Worm (Caenorhabditis elegans) whole organism, late embryonic: ENCODE measurements around the gene ZC404.16.
A peak's percentile ranks its signal among the peaks of the same experiment; 100 is the strongest.

Experiments used
- C08G9.2 ChIP-seq: sonication (generic microtip); optimal IDR thresholded peaks from 2 replicates; lab custom pipeline; 2016; ENCODE audit warnings: mild to moderate bottlenecking, missing genetic modification characterization, moderate library complexity, missing compliant biosample characterization
- F13H6.1 ChIP-seq: sonication (generic microtip); optimal IDR thresholded peaks from 2 replicates; lab custom pipeline; 2016; ENCODE audit warnings: missing genetic modification characterization, missing compliant biosample characterization
- K02D7.2 ChIP-seq: sonication (generic microtip); optimal IDR thresholded peaks from 2 replicates; lab custom pipeline; 2017; ENCODE audit warnings: mild to moderate bottlenecking, missing genetic modification characterization, missing compliant biosample characterization
- K09A11.1 ChIP-seq: sonication (generic microtip); optimal IDR thresholded peaks from 2 replicates; lab custom pipeline; 2017; ENCODE audit warnings: antibody characterized with exemption, mild to moderate bottlenecking, missing genetic modification characterization, missing compliant biosample characterization; ENCODE audit not compliant: insufficient read depth
- ceh-18 ChIP-seq: sonication (generic microtip); optimal IDR thresholded peaks from 2 replicates; lab custom pipeline; 2016; ENCODE audit warnings: missing genetic modification characterization, missing compliant biosample characterization
- ceh-19 ChIP-seq: fragments of 200-800 bp; sonication (Bioruptor generic); optimal IDR thresholded peaks from 2 replicates; lab custom pipeline; 2018; ENCODE audit warnings: mild to moderate bottlenecking, missing genetic modification characterization, missing compliant biosample characterization
- ceh-2 ChIP-seq: sonication (generic microtip); optimal IDR thresholded peaks from 2 replicates; lab custom pipeline; 2016; ENCODE audit warnings: missing genotype, missing genetic modification characterization, missing compliant biosample characterization
- ceh-24 ChIP-seq: sonication (generic microtip); optimal IDR thresholded peaks from 2 replicates; lab custom pipeline; 2016; ENCODE audit warnings: mild to moderate bottlenecking, missing genetic modification characterization, missing compliant biosample characterization
- ceh-30 ChIP-seq: fragments of 150-350 bp; optimal IDR thresholded peaks from 2 replicates; lab custom pipeline; 2014; ENCODE audit warnings: missing biosample characterization, missing genetic modification characterization
- ceh-34 ChIP-seq: sonication (generic microtip); optimal IDR thresholded peaks from 2 replicates; lab custom pipeline; 2016; ENCODE audit warnings: mild to moderate bottlenecking, missing genetic modification characterization, missing compliant biosample characterization
- ceh-45 ChIP-seq: fragments of 200-800 bp; sonication (Bioruptor generic); IDR thresholded peaks from 2 replicates; pipeline ENCODE4 v1.3.6; 2022; ENCODE audit warnings: missing genetic modification reagents, missing genetic modification characterization, missing compliant biosample characterization
- ceh-48 ChIP-seq: sonication (generic microtip); optimal IDR thresholded peaks from 2 replicates; lab custom pipeline; 2016; ENCODE audit warnings: missing genetic modification characterization, inconsistent platforms, missing compliant biosample characterization
- ceh-9 ChIP-seq: sonication (generic microtip); optimal IDR thresholded peaks from 2 replicates; lab custom pipeline; 2016; ENCODE audit warnings: mild to moderate bottlenecking, missing genetic modification characterization, inconsistent platforms, missing compliant biosample characterization
- elt-2 ChIP-seq: sonication (generic microtip); optimal IDR thresholded peaks from 2 replicates; lab custom pipeline; 2016; ENCODE audit warnings: missing genetic modification reagents, missing genetic modification characterization, missing compliant biosample characterization
- fkh-10 ChIP-seq: fragments of 150-350 bp; optimal IDR thresholded peaks from 2 replicates; lab custom pipeline; 2014; ENCODE audit warnings: missing biosample characterization, missing genetic modification reagents, missing genetic modification characterization
- fkh-6 ChIP-seq: sonication (generic microtip); optimal IDR thresholded peaks from 2 replicates; lab custom pipeline; 2016; ENCODE audit warnings: missing genetic modification characterization, missing compliant biosample characterization
- gmeb-2 ChIP-seq: sonication (generic microtip); optimal IDR thresholded peaks from 2 replicates; lab custom pipeline; 2016; ENCODE audit warnings: missing genetic modification characterization, inconsistent platforms, missing compliant biosample characterization
- hlh-13 ChIP-seq: fragments of 200-800 bp; sonication (Bioruptor generic); optimal IDR thresholded peaks from 2 replicates; lab custom pipeline; 2018; ENCODE audit warnings: mild to moderate bottlenecking, missing genetic modification characterization, missing compliant biosample characterization
- hlh-8 ChIP-seq: sonication (generic microtip); optimal IDR thresholded peaks from 2 replicates; lab custom pipeline; 2016; ENCODE audit warnings: missing genotype, missing genetic modification characterization, missing compliant biosample characterization
- lin-11 ChIP-seq: fragments of 200-800 bp; sonication (Bioruptor generic); optimal IDR thresholded peaks from 2 replicates; lab custom pipeline; 2018; ENCODE audit warnings: mild to moderate bottlenecking, missing genetic modification characterization, missing compliant biosample characterization
- madf-2 ChIP-seq: sonication (generic microtip); optimal IDR thresholded peaks from 2 replicates; lab custom pipeline; 2017; ENCODE audit warnings: missing genetic modification characterization, missing compliant biosample characterization
- nhr-11 ChIP-seq: fragments of 150-350 bp; optimal IDR thresholded peaks from 2 replicates; lab custom pipeline; 2014; ENCODE audit warnings: missing biosample characterization, missing genetic modification characterization
- pag-3 ChIP-seq: sonication (generic microtip); optimal IDR thresholded peaks from 2 replicates; lab custom pipeline; 2016; ENCODE audit warnings: missing compliant biosample characterization, missing genetic modification characterization, borderline replicate concordance
- pax-1 ChIP-seq: fragments of 150-350 bp; optimal IDR thresholded peaks from 2 replicates; lab custom pipeline; 2014; ENCODE audit warnings: missing biosample characterization, missing genetic modification characterization
- pros-1 ChIP-seq: fragments of 150-350 bp; optimal IDR thresholded peaks from 2 replicates; lab custom pipeline; 2014; ENCODE audit warnings: missing biosample characterization, missing genetic modification reagents, missing genetic modification characterization
- rnt-1 ChIP-seq: sonication (generic microtip); optimal IDR thresholded peaks from 2 replicates; lab custom pipeline; 2016; ENCODE audit warnings: missing genetic modification characterization, missing compliant biosample characterization
- sdc-2 ChIP-seq: sonication (generic microtip); optimal IDR thresholded peaks from 2 replicates; lab custom pipeline; 2016; ENCODE audit warnings: missing genotype, missing genetic modification characterization, missing compliant biosample characterization
- sox-4 ChIP-seq: sonication (generic microtip); optimal IDR thresholded peaks from 2 replicates; lab custom pipeline; 2017; ENCODE audit warnings: mild to moderate bottlenecking, missing genetic modification characterization, inconsistent platforms, missing compliant biosample characterization
- syd-9 ChIP-seq: sonication (generic microtip); optimal IDR thresholded peaks from 2 replicates; lab custom pipeline; 2016; ENCODE audit warnings: mild to moderate bottlenecking, missing genetic modification characterization, moderate library complexity, missing compliant biosample characterization
- tbx-7 ChIP-seq: sonication (generic microtip); optimal IDR thresholded peaks from 2 replicates; lab custom pipeline; 2016; ENCODE audit warnings: missing genotype, missing genetic modification characterization, missing compliant biosample characterization
- ttx-3 ChIP-seq: sonication (generic microtip); optimal IDR thresholded peaks from 2 replicates; lab custom pipeline; 2016; ENCODE audit warnings: missing genetic modification reagents, missing genetic modification characterization, missing compliant biosample characterization
- unc-3 ChIP-seq, 2 experiments: fragments of 200-800 bp in 1 of 2; sonication (Bioruptor generic) in 1 of 2; sonication (generic microtip) in 1 of 2; conservative IDR thresholded peaks in 1 of 2; optimal IDR thresholded peaks in 1 of 2; 2 replicates each; pipeline versions ENCODE4 v1.3.6 to Lab custom; 2016 to 2022; ENCODE audit warnings: missing compliant biosample characterization in 2 of 2, missing genetic modification characterization in 2 of 2, missing genetic modification reagents in 1 of 2
- unc-55 ChIP-seq: sonication (generic microtip); optimal IDR thresholded peaks from 2 replicates; lab custom pipeline; 2017; ENCODE audit warnings: missing biosample characterization, missing genetic modification reagents, missing genetic modification characterization

The ZC404.16 gene

DNA sequence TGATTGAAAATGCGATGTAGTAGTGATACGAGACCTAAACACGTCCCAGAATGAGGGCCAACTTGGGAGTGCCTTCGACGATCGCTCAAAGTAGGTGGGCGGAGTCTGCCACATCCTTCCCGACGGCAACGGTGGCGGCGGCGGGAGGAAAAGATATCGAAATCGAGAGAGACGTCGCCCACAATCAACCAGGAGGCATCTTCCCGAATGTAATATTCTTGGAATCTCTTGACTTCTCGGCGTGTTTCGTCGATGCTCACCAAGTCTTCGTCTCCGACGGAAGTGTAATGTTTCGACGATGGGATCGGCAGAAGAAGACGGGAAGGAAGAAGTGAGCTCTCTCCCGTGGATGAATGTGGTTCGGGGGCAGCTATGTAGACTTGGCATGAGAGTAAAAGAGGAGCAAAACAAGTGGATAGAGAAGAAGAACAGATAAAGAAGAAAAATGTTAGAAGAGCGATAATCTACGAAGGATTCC, 5.1 kb downstream of the ZC404.16 start, which contains the start of the genes T25F10.1 and clik-1:
Gene T25F10.1 (plus strand): TSS at position 51 of the 478 bp plus-strand sequence.
Gene clik-1 (minus strand): TSS at position 281 of the 478 bp plus-strand sequence.
- TF ChIP-seq rnt-1 (tag; lab: Kevin White, UChicago) (peak; percentile 65), F13H6.1 (tag; lab: Kevin White, UChicago) (peak; percentile 19), hlh-8 (tag; lab: Kevin White, UChicago) (no peak), ceh-18 (peak; percentile 89), ceh-34 (tag; lab: Kevin White, UChicago) (peak; percentile 41), unc-55 (GFP tag; lab: Kevin White, UChicago) (peak; percentile 7)

ce11 chrV:6767576-6767975, 6.1 kb downstream of the ZC404.16 start:
- TF ChIP-seq F13H6.1 (tag; lab: Kevin White, UChicago) (no peak), ceh-9 (tag; lab: Kevin White, UChicago) (no peak), fkh-6 (tag; lab: Kevin White, UChicago) (no peak), madf-2 (no peak), pros-1 (tag; lab: Kevin White, UChicago) (no peak), pax-1 (tag; lab: Kevin White, UChicago) (no peak), sox-4 (tag; lab: Kevin White, UChicago) (no peak), nhr-11 (no peak), ceh-19 (no peak), lin-11 (tag; lab: Kevin White, UChicago) (no peak), K09A11.1 (tag; lab: Kevin White, UChicago) (no peak), ceh-2 (tag; lab: Kevin White, UChicago) (no peak), K02D7.2 (no peak), ceh-48 (tag; lab: Kevin White, UChicago) (no peak), ttx-3 (tag; lab: Kevin White, UChicago) (no peak), pag-3 (tag; lab: Kevin White, UChicago) (no peak)

DNA sequence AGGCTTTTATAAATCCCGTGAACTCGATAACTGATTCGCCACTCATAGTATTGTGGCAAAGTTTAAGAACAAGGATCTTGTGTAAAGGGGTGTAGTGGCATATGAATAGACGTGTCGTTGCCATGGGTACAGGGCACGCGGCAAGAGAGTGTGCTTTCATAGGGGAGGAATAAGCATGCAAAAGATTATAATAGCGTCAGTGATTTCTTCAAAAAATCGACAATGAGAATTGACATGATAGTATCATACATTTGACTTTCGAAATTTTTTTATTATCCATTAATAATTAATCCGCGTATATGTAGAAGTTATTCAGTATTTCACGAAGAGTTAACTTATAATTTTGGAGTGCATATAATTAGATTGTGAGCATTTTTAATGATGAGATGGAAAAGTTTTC, 8.7 kb downstream of the ZC404.16 start, which contains the start of gene bbs-8:
Gene bbs-8 (minus strand): TSS at position 101 of the 400 bp plus-strand sequence.
- TF ChIP-seq unc-3 (GFP tag; conservative IDR thresholded peaks at IDR 0.05; lab: Robert Waterston, UW) (no peak), unc-3 (tag; optimal IDR thresholded peaks at IDR 0.05; lab: Kevin White, UChicago) (no peak), ceh-30 (tag; lab: Kevin White, UChicago) (no peak), tbx-7 (no peak), K09A11.1 (tag; lab: Kevin White, UChicago) (no peak), ceh-24 (tag; lab: Kevin White, UChicago) (no peak), nhr-11 (no peak), ceh-2 (tag; lab: Kevin White, UChicago) (no peak), rnt-1 (tag; lab: Kevin White, UChicago) (no peak), pag-3 (tag; lab: Kevin White, UChicago) (no peak), ceh-34 (tag; lab: Kevin White, UChicago) (no peak), fkh-10 (GFP tag; lab: Kevin White, UChicago) (no peak), gmeb-2 (tag; lab: Kevin White, UChicago) (no peak), C08G9.2 (tag; lab: Kevin White, UChicago) (no peak), elt-2 (tag; lab: Kevin White, UChicago) (no peak)

- TF ChIP-seq ceh-45 (GFP tag; lab: Robert Waterston, UW) (no peak), lin-11 (tag; lab: Kevin White, UChicago) (no peak), ttx-3 (tag; lab: Kevin White, UChicago) (no peak), syd-9 (tag; lab: Kevin White, UChicago) (no peak)
Observed at ce11 chrV:6762361-6762760, 11.3 kb downstream of the ZC404.16 start, which contains the start of gene T25F10.4. Gene T25F10.4 (minus strand): TSS chrV:6762461.

DNA sequence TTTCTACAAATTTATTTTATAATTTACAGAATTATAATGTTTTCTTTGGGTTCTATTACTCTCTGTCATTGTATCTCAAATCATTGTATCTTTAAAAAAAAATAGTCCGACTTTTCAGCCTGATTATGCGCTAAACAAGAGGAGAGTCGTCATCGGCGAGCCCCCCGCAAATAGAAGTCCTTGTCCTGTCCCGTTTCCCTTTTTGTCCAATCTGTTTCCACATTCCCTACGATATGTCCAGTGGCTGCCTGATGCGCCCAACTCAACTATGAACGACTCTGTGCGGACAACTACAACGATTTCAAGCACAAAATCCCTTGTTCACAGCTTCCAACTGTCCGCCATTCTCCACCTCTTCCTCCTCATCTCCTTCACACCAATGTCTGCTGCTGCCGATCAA, 15.6 kb downstream of the ZC404.16 start, which contains the start of gene dbl-1:
Gene dbl-1 (plus strand): TSS at position 119 of the 400 bp plus-strand sequence.
- TF ChIP-seq tbx-7 (no peak), hlh-13 (GFP tag; lab: Kevin White, UChicago) (no peak), syd-9 (tag; lab: Kevin White, UChicago) (no peak), unc-3 (GFP tag; conservative IDR thresholded peaks at IDR 0.05; lab: Robert Waterston, UW) (no peak), unc-3 (tag; optimal IDR thresholded peaks at IDR 0.05; lab: Kevin White, UChicago) (no peak), lin-11 (tag; lab: Kevin White, UChicago) (no peak), sdc-2 (tag; lab: Kevin White, UChicago) (peak; percentile 11)
- TF ChIP-seq, all 69 proteins: peak for 1
